Worm (Caenorhabditis elegans): ENCODE data around the gene tbx-8.

Gene tbx-8

DNA sequence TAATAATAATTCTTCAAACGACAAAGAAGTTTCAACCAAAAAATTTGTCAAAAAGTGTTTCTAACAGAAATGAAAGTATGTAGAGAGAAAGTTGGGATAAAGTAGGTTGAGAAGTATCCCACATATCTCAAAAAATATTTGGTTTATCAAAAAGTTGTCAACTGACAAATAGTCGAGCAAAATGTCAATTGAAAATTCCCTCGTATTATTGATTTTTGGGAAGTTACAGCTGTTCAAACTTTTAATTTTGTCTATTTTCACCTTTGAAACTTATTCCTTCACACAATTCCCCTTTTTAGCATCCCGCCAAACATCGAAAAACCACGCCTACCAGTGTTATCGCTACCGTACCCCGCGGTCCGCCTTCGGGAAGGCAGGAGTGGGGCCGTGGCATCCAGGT lies at the start of gene tbx-8:
Gene tbx-8 (plus strand): TSS at position 301 of the 400 bp plus-strand sequence.
- TF ChIP-seq ztf-29 (GFP tag; IDR thresholded peaks at IDR 0.05) (no peak), ref-1 (GFP tag; conservative IDR thresholded peaks at IDR 0.05) (0 out of 2 replicates have a peak, but pooled peaks have one; percentile 8)

DNA sequence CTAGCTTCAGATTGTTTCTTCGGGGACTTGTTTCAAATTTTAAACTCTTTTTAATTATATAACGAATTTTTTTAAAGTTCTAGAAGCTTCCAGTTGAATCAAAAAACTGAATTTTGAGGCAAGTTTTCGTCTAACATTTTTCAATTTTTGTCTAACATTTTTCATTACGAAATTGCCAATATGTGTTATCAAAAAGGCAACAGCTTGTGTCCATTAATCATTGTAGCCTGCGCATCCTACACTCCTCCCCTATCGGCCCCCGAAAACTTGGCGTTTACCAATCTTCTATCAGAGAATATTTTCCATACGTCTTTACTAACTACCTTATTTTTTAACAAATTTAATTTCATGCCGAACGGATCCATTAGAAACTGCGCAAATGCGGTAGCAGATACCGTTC lies 47.1 kb upstream of the tbx-8 start, which contains the start of gene vglu-3:
Gene vglu-3 (plus strand): TSS at position 301 of the 400 bp plus-strand sequence.
- TF ChIP-seq flt-1 (GFP tag; IDR thresholded peaks at IDR 0.05) (no peak), ref-1 (GFP tag; conservative IDR thresholded peaks at IDR 0.05) (no peak), med-1 (GFP tag; optimal IDR thresholded peaks at IDR 0.05; ENCODE audit: insufficient read depth) (no peak), cog-1 (tag; optimal IDR thresholded peaks at IDR 0.05) (no peak), tab-1 (GFP tag; IDR thresholded peaks at IDR 0.05) (no peak), ztf-23 (GFP tag; IDR thresholded peaks at IDR 0.05) (no peak), T22C8.4 (GFP tag; IDR thresholded peaks at IDR 0.05) (no peak), klf-2 (GFP tag; conservative IDR thresholded peaks at IDR 0.05) (no peak), ztf-29 (GFP tag; IDR thresholded peaks at IDR 0.05) (no peak)

DNA sequence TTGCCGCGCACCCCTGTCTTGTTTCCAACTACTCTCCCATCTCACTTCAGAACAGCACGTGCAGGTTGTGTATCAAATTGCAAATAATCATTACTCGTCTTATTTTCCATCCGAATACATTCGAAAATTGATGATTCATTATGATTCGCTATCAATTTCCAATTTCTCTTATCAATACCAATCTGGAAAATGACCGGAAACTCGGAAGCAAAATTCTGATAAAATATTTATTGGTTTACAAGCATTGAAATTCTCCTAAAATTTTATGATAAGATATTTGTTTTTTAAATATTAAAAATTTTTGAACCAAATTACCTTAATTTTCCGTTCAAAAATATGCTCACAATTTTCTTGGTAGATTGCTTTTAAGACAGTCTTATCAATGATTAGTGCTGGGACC lies 41.9 kb upstream of the tbx-8 start:
- TF ChIP-seq ref-1 (GFP tag; conservative IDR thresholded peaks at IDR 0.05): no peak
- TF ChIP-seq med-1 (GFP tag; optimal IDR thresholded peaks at IDR 0.05; ENCODE audit: insufficient read depth): no peak
- no peak for TF ChIP-seq ztf-29 (GFP tag; IDR thresholded peaks at IDR 0.05)
- TF ChIP-seq flt-1 (GFP tag; IDR thresholded peaks at IDR 0.05): no peak
- no peak for TF ChIP-seq klf-2 (GFP tag; conservative IDR thresholded peaks at IDR 0.05)
- TF ChIP-seq ztf-23 (GFP tag; IDR thresholded peaks at IDR 0.05): no peak
- TF ChIP-seq cog-1 (tag; optimal IDR thresholded peaks at IDR 0.05): no peak
- TF ChIP-seq tab-1 (GFP tag; IDR thresholded peaks at IDR 0.05): no peak
- TF ChIP-seq T22C8.4 (GFP tag; IDR thresholded peaks at IDR 0.05): no peak

DNA sequence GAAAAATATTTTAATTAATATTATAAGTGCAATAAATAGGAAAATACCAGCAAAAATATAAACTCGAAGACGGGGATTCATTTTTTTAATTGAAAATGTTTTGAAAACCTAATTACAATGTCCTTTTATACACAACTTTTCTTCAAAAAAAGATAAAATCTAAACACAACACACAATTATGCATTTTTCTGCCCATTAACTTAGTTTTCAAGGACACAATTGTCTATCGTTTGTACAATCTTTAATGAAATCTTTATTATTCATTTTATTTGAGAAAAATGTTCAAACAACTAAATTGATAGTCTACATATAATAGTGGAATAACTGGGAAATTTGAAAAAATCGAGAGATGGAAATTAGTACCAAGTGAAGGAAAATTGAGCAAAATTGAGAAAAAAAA lies 41.1 kb upstream of the tbx-8 start, which contains the start of gene T07A5.1:
Gene T07A5.1 (minus strand): TSS at position 149 of the 400 bp plus-strand sequence.
- TF ChIP-seq med-1 (GFP tag; optimal IDR thresholded peaks at IDR 0.05; ENCODE audit: insufficient read depth) (no peak), cog-1 (tag; optimal IDR thresholded peaks at IDR 0.05) (no peak), ref-1 (GFP tag; conservative IDR thresholded peaks at IDR 0.05) (no peak), tab-1 (GFP tag; IDR thresholded peaks at IDR 0.05) (no peak), ztf-29 (GFP tag; IDR thresholded peaks at IDR 0.05) (no peak), flt-1 (GFP tag; IDR thresholded peaks at IDR 0.05) (no peak), T22C8.4 (GFP tag; IDR thresholded peaks at IDR 0.05) (no peak), klf-2 (GFP tag; conservative IDR thresholded peaks at IDR 0.05) (no peak), ztf-23 (GFP tag; IDR thresholded peaks at IDR 0.05) (no peak)

DNA sequence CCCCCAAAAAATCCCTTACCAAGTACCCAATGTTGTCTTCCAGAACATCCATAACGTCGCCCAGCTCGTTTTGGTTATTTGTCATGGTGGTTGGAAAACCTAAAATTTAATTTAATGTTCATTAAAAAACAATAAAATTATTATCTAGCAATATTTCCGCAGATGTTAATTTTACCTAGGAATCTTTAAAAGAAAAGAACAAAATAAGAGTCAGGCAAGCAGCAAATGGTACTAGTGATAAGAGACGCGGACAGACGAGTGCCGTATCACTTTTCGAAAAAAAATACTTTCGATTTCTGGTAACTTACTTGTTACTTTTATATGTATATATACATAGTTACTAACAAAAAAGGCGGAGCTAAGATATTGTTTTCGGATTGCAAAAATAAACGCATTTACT lies 36.1 kb upstream of the tbx-8 start, which contains the start of gene T07A5.7:
Gene T07A5.7 (minus strand): TSS at position 101 of the 400 bp plus-strand sequence.
- TF ChIP-seq ztf-23 (GFP tag; IDR thresholded peaks at IDR 0.05) (no peak), cog-1 (tag; optimal IDR thresholded peaks at IDR 0.05) (no peak), T22C8.4 (GFP tag; IDR thresholded peaks at IDR 0.05) (no peak), tab-1 (GFP tag; IDR thresholded peaks at IDR 0.05) (no peak), flt-1 (GFP tag; IDR thresholded peaks at IDR 0.05) (no peak), ztf-29 (GFP tag; IDR thresholded peaks at IDR 0.05) (no peak), ref-1 (GFP tag; conservative IDR thresholded peaks at IDR 0.05) (no peak), med-1 (GFP tag; optimal IDR thresholded peaks at IDR 0.05; ENCODE audit: insufficient read depth) (no peak), klf-2 (GFP tag; conservative IDR thresholded peaks at IDR 0.05) (no peak)

DNA sequence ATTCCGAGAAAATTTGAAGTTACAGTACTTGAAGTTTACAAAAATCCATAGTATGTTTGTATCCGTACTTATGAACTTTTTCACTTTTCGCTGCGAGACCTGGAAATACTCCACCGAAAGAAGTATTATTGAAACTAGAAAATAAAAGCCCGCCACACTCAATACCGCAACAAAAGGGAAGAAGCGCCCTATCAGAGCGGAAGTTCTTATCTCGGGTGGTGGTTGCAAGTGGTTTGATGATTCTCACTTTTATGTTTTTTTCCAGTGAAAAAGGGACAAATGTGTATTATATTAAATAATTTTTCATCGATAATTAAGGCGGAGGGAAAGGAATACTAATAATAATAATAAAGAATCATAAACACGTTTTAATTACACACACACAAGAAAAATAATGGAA lies 32.9 kb upstream of the tbx-8 start:
- TF ChIP-seq med-1 (GFP tag; optimal IDR thresholded peaks at IDR 0.05; ENCODE audit: insufficient read depth): no peak
- TF ChIP-seq ref-1 (GFP tag; conservative IDR thresholded peaks at IDR 0.05): no peak
- TF ChIP-seq T22C8.4 (GFP tag; IDR thresholded peaks at IDR 0.05): no peak
- no peak for TF ChIP-seq tab-1 (GFP tag; IDR thresholded peaks at IDR 0.05)
- TF ChIP-seq ztf-23 (GFP tag; IDR thresholded peaks at IDR 0.05): no peak
- TF ChIP-seq flt-1 (GFP tag; IDR thresholded peaks at IDR 0.05): no peak
- TF ChIP-seq ztf-29 (GFP tag; IDR thresholded peaks at IDR 0.05): no peak
- TF ChIP-seq cog-1 (tag; optimal IDR thresholded peaks at IDR 0.05): no peak

DNA sequence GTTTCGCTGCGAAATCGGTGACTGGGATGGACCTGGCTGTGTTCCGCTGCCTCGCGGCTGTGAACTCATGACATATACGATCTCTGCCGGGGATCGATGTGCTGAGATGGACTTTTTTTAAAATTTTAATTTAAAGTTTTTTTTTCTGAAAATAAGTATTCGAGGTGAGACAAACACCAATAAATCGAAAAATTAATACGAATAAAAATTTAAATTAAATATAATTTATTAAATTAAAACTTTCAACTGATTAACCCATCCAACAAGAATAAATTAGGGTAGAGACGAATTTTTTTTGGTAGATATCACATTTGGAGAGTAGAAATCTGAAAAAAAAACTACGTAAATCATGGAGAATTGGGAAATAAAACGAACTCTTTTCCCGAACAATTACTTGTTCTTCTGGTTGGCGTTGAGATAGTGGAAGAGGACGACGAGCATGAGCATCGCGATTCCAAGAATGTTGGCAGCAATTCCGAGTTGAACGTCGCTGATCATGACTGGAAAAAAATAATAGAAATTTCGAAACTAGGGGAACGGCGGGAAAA lies 29.0 kb upstream of the tbx-8 start, which contains the start of the genes unc-50 and ostf-4:
Gene unc-50 (minus strand): TSS at position 101 of the 548 bp plus-strand sequence.
Gene ostf-4 (minus strand): TSS at position 498 of the 548 bp plus-strand sequence.
- TF ChIP-seq T22C8.4 (GFP tag; IDR thresholded peaks at IDR 0.05) (no peak), ref-1 (GFP tag; conservative IDR thresholded peaks at IDR 0.05) (no peak), med-1 (GFP tag; optimal IDR thresholded peaks at IDR 0.05; ENCODE audit: insufficient read depth) (no peak), tab-1 (GFP tag; IDR thresholded peaks at IDR 0.05) (no peak), flt-1 (GFP tag; IDR thresholded peaks at IDR 0.05) (no peak), ztf-29 (GFP tag; IDR thresholded peaks at IDR 0.05) (no peak), ztf-23 (GFP tag; IDR thresholded peaks at IDR 0.05) (no peak), cog-1 (tag; optimal IDR thresholded peaks at IDR 0.05) (no peak), klf-2 (GFP tag; conservative IDR thresholded peaks at IDR 0.05) (no peak)

DNA sequence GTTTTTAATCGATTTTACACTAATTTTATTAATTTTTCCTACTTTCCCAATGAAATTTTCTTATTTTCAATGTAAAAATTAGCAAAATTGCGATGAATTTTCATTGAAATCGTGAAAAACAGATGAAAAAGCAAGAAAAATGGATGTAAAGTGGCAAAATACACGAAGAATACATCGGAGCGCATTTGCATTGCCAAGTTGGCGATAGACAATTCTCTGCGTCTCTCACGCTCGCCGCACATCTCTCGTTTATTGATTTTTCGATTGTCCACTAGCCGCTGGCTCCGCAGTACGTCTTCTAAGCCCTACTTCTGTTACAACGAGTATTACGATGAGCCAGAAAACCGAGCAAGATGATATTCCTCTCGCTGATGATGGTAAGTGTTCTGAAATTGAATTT lies 28.4 kb upstream of the tbx-8 start, which contains the start of gene unc-69:
Gene unc-69 (plus strand): TSS at position 185 of the 400 bp plus-strand sequence.
- TF ChIP-seq flt-1 (GFP tag; IDR thresholded peaks at IDR 0.05) (no peak), ztf-29 (GFP tag; IDR thresholded peaks at IDR 0.05) (no peak), tab-1 (GFP tag; IDR thresholded peaks at IDR 0.05) (no peak), cog-1 (tag; optimal IDR thresholded peaks at IDR 0.05) (peak; percentile 41), ref-1 (GFP tag; conservative IDR thresholded peaks at IDR 0.05) (no peak), ztf-23 (GFP tag; IDR thresholded peaks at IDR 0.05) (no peak), klf-2 (GFP tag; conservative IDR thresholded peaks at IDR 0.05) (no peak), T22C8.4 (GFP tag; IDR thresholded peaks at IDR 0.05) (peak; percentile 97), med-1 (GFP tag; optimal IDR thresholded peaks at IDR 0.05; ENCODE audit: insufficient read depth) (no peak)

DNA sequence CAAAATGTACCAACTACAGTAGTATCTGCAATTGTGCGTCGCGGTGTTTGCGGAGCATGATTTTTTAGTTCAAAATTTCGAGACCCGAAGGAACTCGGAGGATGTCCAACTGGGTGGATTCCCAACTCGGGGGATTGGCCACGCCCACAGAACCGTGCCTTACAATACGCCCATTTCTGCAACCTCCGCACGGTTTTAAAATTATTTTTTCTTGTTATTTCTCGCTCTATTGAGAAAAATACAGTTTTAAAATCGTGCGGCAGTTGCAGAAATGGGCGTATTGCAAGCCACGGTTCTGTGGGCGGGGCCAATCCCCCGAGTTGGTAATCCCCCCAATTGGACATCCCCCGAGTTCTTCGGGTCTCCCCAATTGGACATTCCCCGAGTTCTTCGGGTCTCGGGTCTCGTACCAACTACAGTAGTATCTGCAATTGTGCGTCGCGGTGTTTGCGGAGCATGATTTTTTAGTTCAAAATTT lies 26.9 kb upstream of the tbx-8 start:
- 0 out of 2 replicates have a peak, but pooled peaks have one; percentile 30 for TF ChIP-seq flt-1 (GFP tag; IDR thresholded peaks at IDR 0.05)

DNA sequence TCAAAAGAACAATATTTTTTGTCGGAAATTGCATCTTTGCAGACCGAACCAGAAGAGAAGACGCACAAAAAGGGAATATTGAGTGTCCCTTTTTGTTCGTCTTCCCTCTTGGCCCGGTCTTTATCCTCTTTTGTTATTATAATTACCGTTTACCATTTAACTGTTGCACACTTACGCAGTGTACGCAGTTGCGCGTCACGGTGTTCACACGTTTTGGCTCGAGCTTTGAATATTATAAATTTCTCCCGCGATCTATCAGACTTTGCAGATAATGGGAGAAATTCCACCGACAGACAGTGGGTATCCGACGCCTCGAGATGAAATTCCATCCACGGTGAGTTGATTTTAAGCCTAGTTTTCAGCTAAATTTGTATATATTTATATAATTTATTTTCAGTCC lies 26.4 kb upstream of the tbx-8 start, which contains the start of gene sas-7:
Gene sas-7 (plus strand): TSS at position 232 of the 400 bp plus-strand sequence.
- no peak for TF ChIP-seq med-1 (GFP tag; optimal IDR thresholded peaks at IDR 0.05; ENCODE audit: insufficient read depth)
- TF ChIP-seq ztf-23 (GFP tag; IDR thresholded peaks at IDR 0.05): no peak
- no peak for TF ChIP-seq flt-1 (GFP tag; IDR thresholded peaks at IDR 0.05)
- no peak for TF ChIP-seq ztf-29 (GFP tag; IDR thresholded peaks at IDR 0.05)
- TF ChIP-seq cog-1 (tag; optimal IDR thresholded peaks at IDR 0.05): no peak
- TF ChIP-seq ref-1 (GFP tag; conservative IDR thresholded peaks at IDR 0.05): no peak
- no peak for TF ChIP-seq klf-2 (GFP tag; conservative IDR thresholded peaks at IDR 0.05)
- no peak for TF ChIP-seq T22C8.4 (GFP tag; IDR thresholded peaks at IDR 0.05)
- TF ChIP-seq tab-1 (GFP tag; IDR thresholded peaks at IDR 0.05): no peak

All from whole organism, midembryonic.